Worm (Caenorhabditis elegans) whole organism, late embryonic: Measurements from ENCODE around the gene unc-22.
A peak's percentile ranks its signal among the peaks of the same experiment; 100 is the strongest.

Source experiments
- C38D4.7 ChIP-seq: fragments of 200-800 bp; sonication (Bioruptor generic); optimal IDR thresholded peaks from 2 replicates; lab custom pipeline; 2018; ENCODE audit warnings: mild to moderate bottlenecking, missing genetic modification characterization, moderate library complexity, missing compliant biosample characterization
- K02D7.2 ChIP-seq: sonication (generic microtip); optimal IDR thresholded peaks from 2 replicates; lab custom pipeline; 2017; ENCODE audit warnings: mild to moderate bottlenecking, missing genetic modification characterization, missing compliant biosample characterization
- K09A11.1 ChIP-seq: sonication (generic microtip); optimal IDR thresholded peaks from 2 replicates; lab custom pipeline; 2017; ENCODE audit warnings: antibody characterized with exemption, mild to moderate bottlenecking, missing genetic modification characterization, missing compliant biosample characterization; ENCODE audit not compliant: insufficient read depth
- T23F11.4 ChIP-seq: fragments of 200-800 bp; sonication (Bioruptor generic); optimal IDR thresholded peaks from 2 replicates; lab custom pipeline; 2018; ENCODE audit warnings: mild to moderate bottlenecking, missing genetic modification characterization, missing compliant biosample characterization
- Y22D7AL.16 ChIP-seq: sonication (generic microtip); optimal IDR thresholded peaks from 2 replicates; lab custom pipeline; 2016; ENCODE audit warnings: missing genetic modification characterization, missing compliant biosample characterization
- ama-1 ChIP-seq: fragments of 150-350 bp; optimal IDR thresholded peaks from 2 replicates; lab custom pipeline; 2014
- ceh-14 ChIP-seq: sonication (generic microtip); optimal IDR thresholded peaks from 2 replicates; lab custom pipeline; 2016; ENCODE audit warnings: missing genotype, missing genetic modification characterization, missing compliant biosample characterization
- ceh-2 ChIP-seq: sonication (generic microtip); optimal IDR thresholded peaks from 2 replicates; lab custom pipeline; 2016; ENCODE audit warnings: missing genotype, missing genetic modification characterization, missing compliant biosample characterization
- ceh-22 ChIP-seq: sonication (generic microtip); optimal IDR thresholded peaks from 2 replicates; lab custom pipeline; 2017; ENCODE audit warnings: missing biosample characterization, missing genetic modification characterization
- ceh-24 ChIP-seq: sonication (generic microtip); optimal IDR thresholded peaks from 2 replicates; lab custom pipeline; 2016; ENCODE audit warnings: mild to moderate bottlenecking, missing genetic modification characterization, missing compliant biosample characterization
- ceh-45 ChIP-seq: fragments of 200-800 bp; sonication (Bioruptor generic); IDR thresholded peaks from 2 replicates; pipeline ENCODE4 v1.3.6; 2022; ENCODE audit warnings: missing genetic modification reagents, missing genetic modification characterization, missing compliant biosample characterization
- ceh-6 ChIP-seq: fragments of 200-800 bp; sonication (Bioruptor generic); optimal IDR thresholded peaks from 2 replicates; lab custom pipeline; 2018; ENCODE audit warnings: mild to moderate bottlenecking, missing genetic modification characterization, missing compliant biosample characterization
- ceh-9 ChIP-seq: sonication (generic microtip); optimal IDR thresholded peaks from 2 replicates; lab custom pipeline; 2016; ENCODE audit warnings: mild to moderate bottlenecking, missing genetic modification characterization, inconsistent platforms, missing compliant biosample characterization
- che-1 ChIP-seq: sonication (generic microtip); optimal IDR thresholded peaks from 2 replicates; lab custom pipeline; 2016; ENCODE audit warnings: mild to moderate bottlenecking, missing genetic modification characterization, missing compliant biosample characterization
- dmd-4 ChIP-seq: sonication (generic microtip); optimal IDR thresholded peaks from 2 replicates; lab custom pipeline; 2016; ENCODE audit warnings: borderline replicate concordance, missing genetic modification characterization, missing compliant biosample characterization
- elt-2 ChIP-seq: sonication (generic microtip); optimal IDR thresholded peaks from 2 replicates; lab custom pipeline; 2016; ENCODE audit warnings: missing genetic modification reagents, missing genetic modification characterization, missing compliant biosample characterization
- ets-4 ChIP-seq: sonication (generic microtip); optimal IDR thresholded peaks from 2 replicates; lab custom pipeline; 2016; ENCODE audit warnings: missing genetic modification characterization, missing compliant biosample characterization
- eyg-1 ChIP-seq: sonication (generic microtip); optimal IDR thresholded peaks from 2 replicates; lab custom pipeline; 2016; ENCODE audit warnings: missing genotype, missing genetic modification characterization, missing compliant biosample characterization
- fkh-10 ChIP-seq: fragments of 150-350 bp; optimal IDR thresholded peaks from 2 replicates; lab custom pipeline; 2014; ENCODE audit warnings: missing biosample characterization, missing genetic modification reagents, missing genetic modification characterization
- fkh-6 ChIP-seq: sonication (generic microtip); optimal IDR thresholded peaks from 2 replicates; lab custom pipeline; 2016; ENCODE audit warnings: missing genetic modification characterization, missing compliant biosample characterization
- gmeb-2 ChIP-seq: sonication (generic microtip); optimal IDR thresholded peaks from 2 replicates; lab custom pipeline; 2016; ENCODE audit warnings: missing genetic modification characterization, inconsistent platforms, missing compliant biosample characterization
- hlh-15 ChIP-seq: sonication (generic microtip); optimal IDR thresholded peaks from 2 replicates; lab custom pipeline; 2016; ENCODE audit warnings: missing genetic modification characterization, missing compliant biosample characterization
- hlh-30 ChIP-seq: sonication (generic microtip); optimal IDR thresholded peaks from 2 replicates; lab custom pipeline; 2017; ENCODE audit warnings: antibody characterized with exemption, missing genetic modification characterization, missing compliant biosample characterization; ENCODE audit not compliant: insufficient read depth
- hlh-8 ChIP-seq: sonication (generic microtip); optimal IDR thresholded peaks from 2 replicates; lab custom pipeline; 2016; ENCODE audit warnings: missing genotype, missing genetic modification characterization, missing compliant biosample characterization
- lin-11 ChIP-seq: fragments of 200-800 bp; sonication (Bioruptor generic); optimal IDR thresholded peaks from 2 replicates; lab custom pipeline; 2018; ENCODE audit warnings: mild to moderate bottlenecking, missing genetic modification characterization, missing compliant biosample characterization
- nfya-1 ChIP-seq: sonication (generic microtip); optimal IDR thresholded peaks from 2 replicates; lab custom pipeline; 2017; ENCODE audit warnings: missing genetic modification characterization, mild to moderate bottlenecking, missing compliant biosample characterization, antibody characterized with exemption, moderate library complexity
- nhr-11 ChIP-seq: fragments of 150-350 bp; optimal IDR thresholded peaks from 2 replicates; lab custom pipeline; 2014; ENCODE audit warnings: missing biosample characterization, missing genetic modification characterization
- nhr-232 ChIP-seq: sonication (generic microtip); optimal IDR thresholded peaks from 2 replicates; lab custom pipeline; 2016; ENCODE audit warnings: missing genetic modification characterization, missing compliant biosample characterization
- npax-4 ChIP-seq: sonication (generic microtip); optimal IDR thresholded peaks from 2 replicates; lab custom pipeline; 2016; ENCODE audit warnings: missing genetic modification characterization, missing compliant biosample characterization
- odd-2 ChIP-seq: sonication (generic microtip); optimal IDR thresholded peaks from 2 replicates; lab custom pipeline; 2017; ENCODE audit warnings: antibody characterized with exemption, mild to moderate bottlenecking, missing genetic modification characterization, missing compliant biosample characterization
- ref-2 ChIP-seq: sonication (generic microtip); optimal IDR thresholded peaks from 2 replicates; lab custom pipeline; 2016; ENCODE audit warnings: missing genetic modification characterization, missing compliant biosample characterization
- sox-2 ChIP-seq: fragments of 200-800 bp; sonication (Bioruptor generic); IDR thresholded peaks from 2 replicates; pipeline ENCODE4 v1.3.6; 2022; ENCODE audit warnings: missing genetic modification reagents, missing genetic modification characterization, missing compliant biosample characterization
- syd-9 ChIP-seq: sonication (generic microtip); optimal IDR thresholded peaks from 2 replicates; lab custom pipeline; 2016; ENCODE audit warnings: mild to moderate bottlenecking, missing genetic modification characterization, moderate library complexity, missing compliant biosample characterization
- ttx-3 ChIP-seq: sonication (generic microtip); optimal IDR thresholded peaks from 2 replicates; lab custom pipeline; 2016; ENCODE audit warnings: missing genetic modification reagents, missing genetic modification characterization, missing compliant biosample characterization
- unc-42 ChIP-seq: sonication (generic microtip); optimal IDR thresholded peaks from 2 replicates; lab custom pipeline; 2016; ENCODE audit warnings: missing genotype, missing genetic modification characterization, missing compliant biosample characterization
- unc-55 ChIP-seq: sonication (generic microtip); optimal IDR thresholded peaks from 2 replicates; lab custom pipeline; 2017; ENCODE audit warnings: missing biosample characterization, missing genetic modification reagents, missing genetic modification characterization
- unc-86 ChIP-seq: sonication (generic microtip); optimal IDR thresholded peaks from 2 replicates; lab custom pipeline; 2016; ENCODE audit warnings: missing genetic modification characterization, missing compliant biosample characterization
- ztf-16 ChIP-seq: sonication (generic microtip); optimal IDR thresholded peaks from 2 replicates; lab custom pipeline; 2017; ENCODE audit warnings: missing genetic modification characterization, missing compliant biosample characterization

The unc-22 gene

ce11 chrIV:11928388-11928787 lies 82.4 kb downstream of the unc-22 start:
- TF ChIP-seq ref-2 (tag; lab: Kevin White, UChicago) (peak; percentile 50), gmeb-2 (tag; lab: Kevin White, UChicago) (peak; percentile 18), K09A11.1 (tag; lab: Kevin White, UChicago) (no peak), T23F11.4 (GFP tag; lab: Kevin White, UChicago) (peak; percentile 30), lin-11 (tag; lab: Kevin White, UChicago) (peak; percentile 44), fkh-10 (GFP tag; lab: Kevin White, UChicago) (no peak), odd-2 (tag; lab: Kevin White, UChicago) (no peak), ceh-2 (no peak), che-1 (tag; lab: Kevin White, UChicago) (peak; percentile 39), unc-42 (no peak), syd-9 (tag; lab: Kevin White, UChicago) (peak; percentile 27), nfya-1 (tag; lab: Kevin White, UChicago) (no peak), eyg-1 (no peak), fkh-6 (tag; lab: Kevin White, UChicago) (peak; percentile 19), ceh-22 (tag; lab: Kevin White, UChicago) (no peak), nhr-11 (tag; lab: Kevin White, UChicago) (no peak), ama-1 (lab: Kevin White, UChicago) (no peak), nhr-232 (peak; percentile 43), hlh-15 (tag; lab: Kevin White, UChicago) (no peak), C38D4.7 (peak; percentile 34), ceh-6 (GFP tag; lab: Kevin White, UChicago) (peak; percentile 44), ets-4 (tag; lab: Kevin White, UChicago) (no peak), elt-2 (tag; lab: Kevin White, UChicago) (peak; percentile 25), sox-2 (GFP tag; lab: Robert Waterston, UW) (no peak), ceh-45 (no peak)

- TF ChIP-seq ceh-24 (no peak), K02D7.2 (no peak), K09A11.1 (tag; lab: Kevin White, UChicago) (no peak), ztf-16 (no peak), unc-86 (tag; lab: Kevin White, UChicago) (no peak), Y22D7AL.16 (tag; lab: Kevin White, UChicago) (no peak), ceh-14 (tag; lab: Kevin White, UChicago) (no peak), C38D4.7 (no peak), npax-4 (tag; lab: Kevin White, UChicago) (no peak), hlh-30 (tag; lab: Kevin White, UChicago) (no peak), ttx-3 (tag; lab: Kevin White, UChicago) (no peak), ets-4 (tag; lab: Kevin White, UChicago) (no peak), ceh-9 (tag; lab: Kevin White, UChicago) (no peak), dmd-4 (tag; lab: Kevin White, UChicago) (no peak), syd-9 (tag; lab: Kevin White, UChicago) (no peak), ama-1 (lab: Kevin White, UChicago) (no peak), hlh-8 (tag; lab: Kevin White, UChicago) (no peak), odd-2 (tag; lab: Kevin White, UChicago) (no peak), ref-2 (tag; lab: Kevin White, UChicago) (no peak), unc-55 (GFP tag; lab: Kevin White, UChicago) (no peak)
These were observed 85.3 kb downstream of the unc-22 start, which contains the start of the genes srlf-33 and srlf-32 for ce11 chrIV:11925346-11926075. Gene srlf-33 (minus strand): TSS chrIV:11925446. Gene srlf-32 (plus strand): TSS chrIV:11926025.
